Worm (Caenorhabditis elegans) whole organism, L3 larva: ENCODE data around the gene T23F11.6.

Experiments used
- nhr-43 ChIP-seq: sonication (generic microtip); optimal IDR thresholded peaks from 2 replicates; lab custom pipeline; 2016; ENCODE audit warnings: mild to moderate bottlenecking, missing genetic modification characterization, missing compliant biosample characterization; ENCODE audit not compliant: poor library complexity, severe bottlenecking
- pqm-1 ChIP-seq: fragments of 150-350 bp; optimal IDR thresholded peaks from 2 replicates; lab custom pipeline; 2017; ENCODE audit warnings: missing biosample characterization, missing genetic modification characterization, inconsistent platforms

DNA sequence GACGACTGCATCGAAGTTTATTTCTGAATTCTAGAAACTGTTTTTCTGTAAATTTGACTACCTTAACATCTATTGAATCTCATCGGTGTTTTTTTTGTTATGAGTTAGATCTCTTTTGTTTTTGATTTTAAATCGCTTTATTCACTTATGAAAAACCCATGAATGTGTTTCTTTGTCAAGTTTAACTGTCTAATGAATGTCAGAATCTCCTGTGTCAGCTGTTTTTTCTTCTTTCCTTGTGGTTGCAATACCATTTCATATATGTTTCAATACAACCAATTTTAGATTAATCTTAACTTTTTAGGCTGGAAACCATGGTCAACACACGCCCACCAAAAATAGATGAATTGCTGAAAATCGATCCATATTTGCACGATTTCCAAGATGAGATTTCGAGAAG, 47.3 kb upstream of the T23F11.6 start, which contains the start of gene T04A8.7:
- TF ChIP-seq pqm-1 (tag; lab: Kevin White, UChicago) = no peak
- TF ChIP-seq nhr-43 (tag; lab: Kevin White, UChicago) = no peak
